Worm (Caenorhabditis elegans): Measurements from ENCODE around the gene W04G3.12.

Gene W04G3.12

ce11 chrX:11038221-11038620, 38.4 kb downstream of the W04G3.12 start:
- no peak for TF ChIP-seq unc-62 (GFP tag; optimal IDR thresholded peaks at IDR 0.05)

ce11 chrX:11036114-11037087, 40.2 kb downstream of the W04G3.12 start:
- TF ChIP-seq unc-62 (GFP tag; optimal IDR thresholded peaks at IDR 0.05) = no peak

ce11 chrX:11035563-11035962, 41.0 kb downstream of the W04G3.12 start:
- TF ChIP-seq unc-62 (GFP tag; optimal IDR thresholded peaks at IDR 0.05) = no peak

- no peak for TF ChIP-seq unc-62 (GFP tag; optimal IDR thresholded peaks at IDR 0.05)
These were observed 42.0 kb downstream of the W04G3.12 start for ce11 chrX:11034430-11035117.

- TF ChIP-seq unc-62 (GFP tag; optimal IDR thresholded peaks at IDR 0.05) = no peak
These were observed 42.7 kb downstream of the W04G3.12 start for ce11 chrX:11033952-11034287.

ce11 chrX:11033128-11033951, 43.3 kb downstream of the W04G3.12 start:
- no peak for TF ChIP-seq unc-62 (GFP tag; optimal IDR thresholded peaks at IDR 0.05)

ce11 chrX:11032412-11032811, 44.2 kb downstream of the W04G3.12 start:
- no peak for TF ChIP-seq unc-62 (GFP tag; optimal IDR thresholded peaks at IDR 0.05)

- no peak for TF ChIP-seq unc-62 (GFP tag; optimal IDR thresholded peaks at IDR 0.05)
These were observed 44.7 kb downstream of the W04G3.12 start for ce11 chrX:11031869-11032268.

- no peak for TF ChIP-seq unc-62 (GFP tag; optimal IDR thresholded peaks at IDR 0.05)
These were observed 45.4 kb downstream of the W04G3.12 start for ce11 chrX:11031047-11031695.

- TF ChIP-seq unc-62 (GFP tag; optimal IDR thresholded peaks at IDR 0.05) = no peak
These were observed 48.0 kb downstream of the W04G3.12 start, which contains the start of gene ldb-1 for ce11 chrX:11028617-11029016. Gene ldb-1, plus strand, starts transcription at chrX:11028917.
